Fruit fly (Drosophila melanogaster) whole organism, adult: ENCODE measurements around the gene CG14053.

Experiments used
- Hr96 ChIP-seq: fragments of 200-800 bp; sonication (Bioruptor generic); optimal IDR thresholded peaks from 2 replicates; lab custom pipeline; 2016; ENCODE audit warnings: missing biosample characterization, missing genetic modification characterization
- cic ChIP-seq: fragments of 200-800 bp; sonication (Bioruptor generic); optimal IDR thresholded peaks from 2 replicates; lab custom pipeline; 2017; ENCODE audit warnings: missing biosample characterization, mild to moderate bottlenecking, missing genetic modification characterization, moderate library complexity
- pad ChIP-seq: fragments of 200-800 bp; sonication (Bioruptor generic); optimal IDR thresholded peaks from 3 replicates; lab custom pipeline; 2017; ENCODE audit warnings: missing biosample characterization, missing genetic modification characterization, mild to moderate bottlenecking, moderate library complexity, missing genetic modification reagents

- no peak for TF ChIP-seq cic (GFP tag; lab: Kevin White, UChicago)
- TF ChIP-seq pad (GFP tag; lab: Kevin White, UChicago): no peak
- no peak for TF ChIP-seq Hr96 (GFP tag; lab: Kevin White, UChicago)
Observed at dm6 chrX:2223454-2223853, 29.7 kb upstream of the CG14053 start, which contains the start of gene CG14052.
